Fruit fly (Drosophila melanogaster) whole organism, embryonic: ENCODE data around the gene CG3198.

Source experiments
- Atf6 ChIP-seq: fragments of 200-800 bp; sonication (Bioruptor generic); IDR thresholded peaks from 2 replicates; pipeline ENCODE4 v1.3.6; 2022; ENCODE audit warnings: missing biosample characterization, missing genetic modification characterization
- B-H2 ChIP-seq: fragments of 200-800 bp; sonication (Bioruptor generic); optimal IDR thresholded peaks from 2 replicates; lab custom pipeline; 2018; ENCODE audit warnings: missing biosample characterization, mild to moderate bottlenecking, missing genetic modification characterization
- BtbVII ChIP-seq: fragments of 200-800 bp; sonication (Bioruptor generic); optimal IDR thresholded peaks from 3 replicates; lab custom pipeline; 2017; ENCODE audit warnings: missing biosample characterization, mild to moderate bottlenecking, missing genetic modification characterization
- CG10543 ChIP-seq: fragments of 200-800 bp; sonication (Bioruptor generic); optimal IDR thresholded peaks from 3 replicates; lab custom pipeline; 2017; ENCODE audit warnings: missing biosample characterization, mild to moderate bottlenecking, missing genetic modification characterization, moderate library complexity
- CG11085 ChIP-seq: fragments of 200-800 bp; sonication (Bioruptor generic); IDR thresholded peaks from 2 replicates; pipeline ENCODE4 v1.3.6; 2022; ENCODE audit warnings: missing biosample characterization, missing genetic modification characterization
- CG12155 ChIP-seq: fragments of 200-800 bp; sonication (Bioruptor generic); optimal IDR thresholded peaks from 3 replicates; lab custom pipeline; 2016; ENCODE audit warnings: missing biosample characterization, missing genetic modification characterization
- CG13894 ChIP-seq: fragments of 200-800 bp; sonication (Bioruptor generic); optimal IDR thresholded peaks from 3 replicates; lab custom pipeline; 2018; ENCODE audit warnings: missing biosample characterization, mild to moderate bottlenecking, missing genetic modification characterization, moderate library complexity
- CG14710 ChIP-seq: fragments of 200-800 bp; sonication (Bioruptor generic); optimal IDR thresholded peaks from 3 replicates; lab custom pipeline; 2019; ENCODE audit warnings: missing biosample characterization, mild to moderate bottlenecking, missing genetic modification characterization, moderate library complexity
- CG15601 ChIP-seq: fragments of 200-800 bp; sonication (Bioruptor generic); optimal IDR thresholded peaks from 3 replicates; lab custom pipeline; 2019; ENCODE audit warnings: missing biosample characterization, mild to moderate bottlenecking, missing genetic modification characterization, moderate library complexity
- CG1603 ChIP-seq: fragments of 200-800 bp; sonication (Bioruptor generic); optimal IDR thresholded peaks from 2 replicates; lab custom pipeline; 2019; ENCODE audit warnings: missing biosample characterization, mild to moderate bottlenecking, missing genetic modification characterization, moderate library complexity
- CG17186 ChIP-seq: fragments of 200-800 bp; sonication (Bioruptor generic); optimal IDR thresholded peaks from 3 replicates; lab custom pipeline; 2017; ENCODE audit warnings: missing biosample characterization, missing genetic modification reagents, missing genetic modification characterization
- CG17568 ChIP-seq: fragments of 200-800 bp; sonication (Bioruptor generic); optimal IDR thresholded peaks from 2 replicates; lab custom pipeline; 2018; ENCODE audit warnings: missing biosample characterization, mild to moderate bottlenecking, missing genetic modification characterization, moderate library complexity
- CG17829 ChIP-seq: fragments of 200-800 bp; optimal IDR thresholded peaks from 2 replicates; lab custom pipeline; 2019; ENCODE audit warnings: missing biosample characterization, mild to moderate bottlenecking, missing genetic modification characterization, moderate library complexity
- CG2712 ChIP-seq: fragments of 200-800 bp; optimal IDR thresholded peaks from 3 replicates; lab custom pipeline; 2019; ENCODE audit warnings: missing biosample characterization, mild to moderate bottlenecking, missing genetic modification characterization, moderate library complexity
- CG30431 ChIP-seq: fragments of 200-800 bp; sonication (Bioruptor generic); optimal IDR thresholded peaks from 2 replicates; lab custom pipeline; 2017; ENCODE audit warnings: missing biosample characterization, missing genetic modification characterization
- CG33557 ChIP-seq: fragments of 200-800 bp; sonication (Bioruptor generic); optimal IDR thresholded peaks from 2 replicates; lab custom pipeline; 2019; ENCODE audit warnings: missing biosample characterization, mild to moderate bottlenecking, missing genetic modification characterization, moderate library complexity
- CG34422 ChIP-seq: fragments of 200-800 bp; sonication (Bioruptor generic); IDR thresholded peaks from 3 replicates; pipeline ENCODE4 v1.3.6; 2022; ENCODE audit warnings: missing biosample characterization, missing genetic modification characterization
- CG3995 ChIP-seq: fragments of 200-800 bp; sonication (Bioruptor generic); optimal IDR thresholded peaks from 3 replicates; lab custom pipeline; 2016; ENCODE audit warnings: missing biosample characterization, missing genetic modification characterization
- CG4707 ChIP-seq: fragments of 200-800 bp; sonication (Bioruptor generic); optimal IDR thresholded peaks from 2 replicates; lab custom pipeline; 2018; ENCODE audit warnings: missing biosample characterization, mild to moderate bottlenecking, missing genetic modification characterization, moderate library complexity
- CG7556 ChIP-seq: fragments of 200-800 bp; sonication (Bioruptor generic); optimal IDR thresholded peaks from 2 replicates; lab custom pipeline; 2017; ENCODE audit warnings: missing biosample characterization, mild to moderate bottlenecking, missing genetic modification characterization
- CG8290 ChIP-seq, 3 experiments: fragments of 200-800 bp; sonication (Bioruptor generic); optimal IDR thresholded peaks; 2 replicates each; lab custom pipeline; 2016 to 2019; ENCODE audit warnings: missing biosample characterization in 3 of 3, missing genetic modification characterization in 3 of 3, mild to moderate bottlenecking in 2 of 3, moderate library complexity in 1 of 3
- CG9437 ChIP-seq: fragments of 200-800 bp; sonication (Bioruptor generic); optimal IDR thresholded peaks from 2 replicates; lab custom pipeline; 2018; ENCODE audit warnings: missing biosample characterization, mild to moderate bottlenecking, missing genetic modification characterization
- Deaf1 ChIP-seq: fragments of 200-800 bp; optimal IDR thresholded peaks from 3 replicates; lab custom pipeline; 2019; ENCODE audit warnings: missing biosample characterization, mild to moderate bottlenecking, missing genetic modification characterization, moderate library complexity
- Dll ChIP-seq: fragments of 200-800 bp; sonication (Bioruptor generic); IDR thresholded peaks from 4 replicates; pipeline ENCODE4 v1.3.6; 2022; ENCODE audit warnings: missing biosample characterization, missing genetic modification characterization; ENCODE audit not compliant: partially characterized antibody
- Dp ChIP-seq: fragments of 200-800 bp; sonication (Bioruptor generic); optimal IDR thresholded peaks from 2 replicates; lab custom pipeline; 2018; ENCODE audit warnings: missing biosample characterization, mild to moderate bottlenecking, missing genetic modification characterization, moderate library complexity
- Eip74EF ChIP-seq, 2 experiments: fragments of 200-800 bp in 1 of 2; fragments of >200 bp in 1 of 2; sonication (Bioruptor generic) in 1 of 2; optimal IDR thresholded peaks; 2 replicates each; lab custom pipeline; 2017 to 2019; ENCODE audit warnings: missing biosample characterization in 2 of 2, missing genetic modification characterization in 2 of 2, mild to moderate bottlenecking in 1 of 2, moderate library complexity in 1 of 2
- HmgZ ChIP-seq: fragments of 200-800 bp; sonication (Bioruptor generic); optimal IDR thresholded peaks from 2 replicates; lab custom pipeline; 2018; ENCODE audit warnings: missing biosample characterization, mild to moderate bottlenecking, missing genetic modification characterization
- Nf-YB ChIP-seq: fragments of 200-800 bp; sonication (Bioruptor generic); optimal IDR thresholded peaks from 3 replicates; lab custom pipeline; 2019; ENCODE audit warnings: missing biosample characterization, mild to moderate bottlenecking, missing genetic modification characterization, moderate library complexity
- Oli ChIP-seq: fragments of 200-800 bp; sonication (Bioruptor generic); optimal IDR thresholded peaks from 2 replicates; lab custom pipeline; 2018; ENCODE audit warnings: missing biosample characterization, mild to moderate bottlenecking, missing genetic modification characterization, moderate library complexity
- Sox100B ChIP-seq: fragments of 200-800 bp; sonication (Bioruptor generic); optimal IDR thresholded peaks from 3 replicates; lab custom pipeline; 2018; ENCODE audit warnings: missing biosample characterization, mild to moderate bottlenecking, missing genetic modification characterization
- bsh ChIP-seq, 2 experiments: fragments of 200-800 bp; sonication (Bioruptor generic); optimal IDR thresholded peaks; 2 replicates each; lab custom pipeline; 2017 to 2018; ENCODE audit warnings: mild to moderate bottlenecking in 2 of 2, missing biosample characterization in 2 of 2, missing genetic modification characterization in 2 of 2, moderate library complexity in 1 of 2
- chm ChIP-seq: fragments of 200-800 bp; sonication (Bioruptor generic); IDR thresholded peaks from 2 replicates; pipeline ENCODE4 v1.3.6; 2022; ENCODE audit warnings: missing biosample characterization, missing genetic modification characterization
- gfzf ChIP-seq: fragments of 200-800 bp; sonication (Bioruptor generic); optimal IDR thresholded peaks from 2 replicates; lab custom pipeline; 2016; ENCODE audit warnings: missing biosample characterization, mild to moderate bottlenecking, missing genetic modification characterization, moderate library complexity
- h ChIP-seq: fragments of >200 bp; optimal IDR thresholded peaks from 2 replicates; lab custom pipeline; 2017
- kah ChIP-seq: fragments of 200-800 bp; sonication (Bioruptor generic); optimal IDR thresholded peaks from 2 replicates; lab custom pipeline; 2018; ENCODE audit warnings: missing biosample characterization, mild to moderate bottlenecking, missing genetic modification characterization
- kay ChIP-seq: fragments of 200-800 bp; sonication (Bioruptor generic); optimal IDR thresholded peaks from 2 replicates; lab custom pipeline; 2016; ENCODE audit warnings: missing biosample characterization, missing genetic modification characterization
- lola ChIP-seq, 3 experiments: fragments of >200 bp in 2 of 3; fragments of 200-800 bp in 1 of 3; sonication (Bioruptor generic) in 1 of 3; optimal IDR thresholded peaks; 2 replicates each; lab custom pipeline; 2017 to 2019; ENCODE audit warnings: missing biosample characterization in 3 of 3, missing genetic modification characterization in 3 of 3, mild to moderate bottlenecking in 1 of 3, moderate library complexity in 1 of 3
- lov ChIP-seq, 2 experiments: fragments of 200-800 bp in 1 of 2; fragments of >200 bp in 1 of 2; sonication (Bioruptor generic) in 1 of 2; IDR thresholded peaks in 1 of 2; optimal IDR thresholded peaks in 1 of 2; 2 replicates in 1 of 2; 3 replicates in 1 of 2; pipeline versions ENCODE4 v1.3.6 to Lab custom; 2017 to 2022; ENCODE audit warnings: missing biosample characterization in 1 of 2, missing genetic modification characterization in 1 of 2
- onecut ChIP-seq: fragments of 200-800 bp; sonication (Bioruptor generic); IDR thresholded peaks from 2 replicates; pipeline ENCODE4 v1.3.6; 2022; ENCODE audit warnings: missing biosample characterization, missing genetic modification characterization
- scrt ChIP-seq: fragments of 200-800 bp; sonication (Bioruptor generic); optimal IDR thresholded peaks from 2 replicates; lab custom pipeline; 2018; ENCODE audit warnings: missing biosample characterization, mild to moderate bottlenecking, missing genetic modification characterization, moderate library complexity
- tgo ChIP-seq: fragments of 200-800 bp; sonication (Bioruptor generic); IDR thresholded peaks from 3 replicates; pipeline ENCODE4 v1.3.6; 2022; ENCODE audit warnings: missing biosample characterization, missing genetic modification characterization
- tin ChIP-seq: fragments of 200-800 bp; sonication (Bioruptor generic); optimal IDR thresholded peaks from 3 replicates; lab custom pipeline; 2016; ENCODE audit warnings: missing biosample characterization, missing genetic modification characterization
- tll ChIP-seq, 2 experiments: fragments of 200-800 bp in 1 of 2; fragments of >200 bp in 1 of 2; sonication (Bioruptor generic) in 1 of 2; optimal IDR thresholded peaks; 2 replicates each; lab custom pipeline; 2017 to 2019; ENCODE audit warnings: missing biosample characterization in 2 of 2, missing genetic modification characterization in 2 of 2, mild to moderate bottlenecking in 1 of 2, moderate library complexity in 1 of 2
- trem ChIP-seq: fragments of 200-800 bp; optimal IDR thresholded peaks from 3 replicates; lab custom pipeline; 2019; ENCODE audit warnings: missing biosample characterization, mild to moderate bottlenecking, missing genetic modification characterization, moderate library complexity
- unpg ChIP-seq: fragments of 200-800 bp; sonication (Bioruptor generic); optimal IDR thresholded peaks from 3 replicates; lab custom pipeline; 2018; ENCODE audit warnings: missing biosample characterization, mild to moderate bottlenecking, missing genetic modification characterization, moderate library complexity

CG3198 gene

DNA sequence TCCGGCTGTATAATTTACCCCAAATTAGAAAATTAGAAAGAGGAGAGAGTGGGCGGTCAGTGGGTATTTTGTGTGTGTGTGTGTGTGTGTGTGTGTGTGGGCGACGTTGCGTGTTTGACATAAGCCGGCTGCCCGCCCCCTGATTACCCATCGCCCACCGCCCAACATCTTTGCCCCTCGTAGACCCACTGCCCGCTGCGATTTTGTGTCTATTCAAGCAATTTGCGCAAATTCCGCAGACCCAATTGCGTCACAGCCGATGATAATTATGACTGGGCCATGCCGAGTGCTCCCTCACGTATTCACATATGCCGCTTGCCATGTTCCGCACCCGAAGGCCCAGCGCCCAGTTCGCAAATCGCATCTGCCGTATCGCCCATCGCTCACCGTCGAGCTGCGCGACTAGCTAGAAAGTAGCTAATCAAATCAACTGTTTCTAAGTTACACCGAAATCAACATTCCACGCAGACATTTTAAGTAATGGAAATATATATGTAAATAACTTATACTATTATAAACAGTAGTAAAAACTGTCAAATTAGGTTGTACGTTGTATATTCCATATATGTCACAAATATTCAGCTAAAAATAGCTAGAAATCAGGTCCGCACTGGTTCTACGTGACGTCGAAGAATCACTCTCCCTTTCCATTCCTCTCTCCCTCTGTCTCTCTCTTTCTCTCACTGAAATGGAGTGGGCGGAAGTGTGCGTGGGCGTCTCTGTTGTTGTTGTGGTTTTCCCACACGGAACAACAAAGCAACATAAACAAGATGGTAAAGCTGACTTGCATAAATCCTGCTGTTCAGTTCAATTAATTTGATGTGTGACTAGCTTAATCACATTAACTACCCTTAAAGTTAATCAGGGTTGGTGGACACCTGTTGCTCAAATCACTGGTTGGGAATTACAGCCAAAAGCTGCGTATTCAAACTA lies 16.9 kb downstream of the CG3198 start (continued):
- TF ChIP-seq lov (optimal IDR thresholded peaks at IDR 0.05; lab: Kevin White, UChicago) (no peak), lov (GFP tag; IDR thresholded peaks at IDR 0.05; lab: Robert Waterston, UW) (no peak), Sox100B (GFP tag; lab: Kevin White, UChicago) (peak; percentile 22), h (lab: Kevin White, UChicago) (no peak), CG8290 (GFP tag; optimal IDR thresholded peaks at IDR 0.05; lab: Kevin White, UChicago) (no peak), CG8290 (tag; optimal IDR thresholded peaks at IDR 0.05; lab: Kevin White, UChicago) (peak in 1 of 2 experiments; percentile 1), CG17829 (tag; lab: Kevin White, UChicago) (peak; percentile 17), tgo (GFP tag; lab: Robert Waterston, UW) (no peak), Deaf1 (tag; lab: Kevin White, UChicago) (peak; percentile 78), kah (GFP tag; lab: Kevin White, UChicago) (no peak), Oli (tag; lab: Kevin White, UChicago) (peak; percentile 40), tin (no peak), chm (GFP tag; lab: Robert Waterston, UW) (0 out of 2 replicates have a peak, but pooled peaks have one; percentile 9), HmgZ (tag; lab: Kevin White, UChicago) (peak; percentile 55), CG14710 (tag; lab: Kevin White, UChicago) (peak; percentile 32), CG3995 (no peak), CG12155 (GFP tag; lab: Kevin White, UChicago) (peak; percentile 2), CG11085 (GFP tag; lab: Robert Waterston, UW) (no peak), CG9437 (GFP tag; lab: Kevin White, UChicago) (peak; percentile 4), Dp (no peak), CG13894 (tag; lab: Kevin White, UChicago) (peak; percentile 67), Dll (GFP tag; lab: Robert Waterston, UW) (peak; percentile 34; the same call in 1 of the 4 replicates), CG1603 (tag; lab: Kevin White, UChicago) (peak; percentile 30), gfzf (GFP tag; lab: Kevin White, UChicago) (no peak), CG15601 (tag; lab: Kevin White, UChicago) (peak; percentile 43), CG7556 (GFP tag; lab: Kevin White, UChicago) (peak; percentile 64), Eip74EF (GFP tag; optimal IDR thresholded peaks at IDR 0.05; lab: Kevin White, UChicago) (peak in 1 of 2 experiments; percentile 63), CG30431 (GFP tag; lab: Kevin White, UChicago) (no peak), CG34422 (GFP tag; lab: Robert Waterston, UW) (no peak), unpg (GFP tag; lab: Kevin White, UChicago) (peak; percentile 56), Nf-YB (GFP tag; lab: Kevin White, UChicago) (peak; percentile 33), BtbVII (GFP tag; lab: Kevin White, UChicago) (peak; percentile 76), CG17186 (GFP tag; lab: Kevin White, UChicago) (no peak), CG4707 (GFP tag; lab: Kevin White, UChicago) (no peak), B-H2 (peak; percentile 69), tll (GFP tag; optimal IDR thresholded peaks at IDR 0.05; lab: Kevin White, UChicago) (peak in 1 of 2 experiments; percentile 38), onecut (GFP tag; lab: Robert Waterston, UW) (peak; percentile 28; the same call in 1 of the 2 replicates), CG10543 (GFP tag; lab: Kevin White, UChicago) (peak; percentile 83), CG17568 (GFP tag; lab: Kevin White, UChicago) (peak; percentile 30), CG2712 (tag; lab: Kevin White, UChicago) (peak; percentile 58), trem (tag; lab: Kevin White, UChicago) (peak; percentile 46), CG33557 (GFP tag; lab: Kevin White, UChicago) (peak; percentile 10), scrt (GFP tag; lab: Kevin White, UChicago) (peak; percentile 59), bsh (GFP tag; optimal IDR thresholded peaks at IDR 0.05; lab: Kevin White, UChicago) (peak in 1 of 2 experiments; percentile 25), lola (GFP tag; optimal IDR thresholded peaks at IDR 0.05; lab: Kevin White, UChicago) (peak in 1 of 3 experiments; percentile 28), kay (no peak), Atf6 (GFP tag; lab: Robert Waterston, UW) (peak; percentile 51; the same call in 1 of the 2 replicates)
